Fruit fly (Drosophila melanogaster) whole organism, embryonic: ENCODE data around the gene CG31468.

Experiments used
- Awh ChIP-seq: fragments of 200-800 bp; sonication (Bioruptor generic); IDR thresholded peaks from 2 replicates; pipeline ENCODE4, ENCODE4 v1.3.6; 2022; ENCODE audit warnings: missing biosample characterization, missing genetic modification characterization
- Bgb ChIP-seq: fragments of 200-800 bp; sonication (Bioruptor generic); IDR thresholded peaks from 2 replicates; pipeline ENCODE4 v1.3.6; 2022; ENCODE audit warnings: missing biosample characterization, missing genetic modification characterization; ENCODE audit not compliant: partially characterized antibody
- CG10147 ChIP-seq: fragments of 200-800 bp; sonication (Bioruptor generic); optimal IDR thresholded peaks from 2 replicates; lab custom pipeline; 2019; ENCODE audit warnings: missing biosample characterization, mild to moderate bottlenecking, missing genetic modification characterization, moderate library complexity
- CG11560 ChIP-seq: fragments of 200-800 bp; sonication (Bioruptor generic); IDR thresholded peaks from 3 replicates; pipeline ENCODE4 v1.3.6; 2022; ENCODE audit warnings: missing biosample characterization, missing genetic modification characterization
- CG13296 ChIP-seq: fragments of 200-800 bp; sonication (Bioruptor generic); optimal IDR thresholded peaks from 3 replicates; lab custom pipeline; 2018; ENCODE audit warnings: missing biosample characterization, mild to moderate bottlenecking, missing genetic modification characterization
- CG15514 ChIP-seq: fragments of 200-800 bp; sonication (Bioruptor generic); optimal IDR thresholded peaks from 3 replicates; lab custom pipeline; 2017; ENCODE audit warnings: missing biosample characterization, missing genetic modification characterization, mild to moderate bottlenecking, moderate library complexity, missing genetic modification reagents
- CG15601 ChIP-seq: fragments of 200-800 bp; sonication (Bioruptor generic); optimal IDR thresholded peaks from 3 replicates; lab custom pipeline; 2019; ENCODE audit warnings: missing biosample characterization, mild to moderate bottlenecking, missing genetic modification characterization, moderate library complexity
- CG1603 ChIP-seq: fragments of 200-800 bp; sonication (Bioruptor generic); optimal IDR thresholded peaks from 2 replicates; lab custom pipeline; 2019; ENCODE audit warnings: missing biosample characterization, mild to moderate bottlenecking, missing genetic modification characterization, moderate library complexity
- CG17186 ChIP-seq: fragments of 200-800 bp; sonication (Bioruptor generic); optimal IDR thresholded peaks from 3 replicates; lab custom pipeline; 2017; ENCODE audit warnings: missing biosample characterization, missing genetic modification reagents, missing genetic modification characterization
- CG2120 ChIP-seq: fragments of 200-800 bp; sonication (Bioruptor generic); optimal IDR thresholded peaks from 3 replicates; lab custom pipeline; 2016; ENCODE audit warnings: missing biosample characterization, missing genetic modification characterization
- CG33557 ChIP-seq: fragments of 200-800 bp; sonication (Bioruptor generic); optimal IDR thresholded peaks from 2 replicates; lab custom pipeline; 2019; ENCODE audit warnings: missing biosample characterization, mild to moderate bottlenecking, missing genetic modification characterization, moderate library complexity
- CG34422 ChIP-seq: fragments of 200-800 bp; sonication (Bioruptor generic); IDR thresholded peaks from 3 replicates; pipeline ENCODE4 v1.3.6; 2022; ENCODE audit warnings: missing biosample characterization, missing genetic modification characterization
- CG3838 ChIP-seq: fragments of 200-800 bp; sonication (Bioruptor generic); optimal IDR thresholded peaks from 3 replicates; lab custom pipeline; 2016; ENCODE audit warnings: missing biosample characterization, missing genetic modification characterization
- CG4328 ChIP-seq: fragments of 200-800 bp; sonication (Bioruptor generic); optimal IDR thresholded peaks from 3 replicates; lab custom pipeline; 2017; ENCODE audit warnings: missing biosample characterization, missing genetic modification reagents, missing genetic modification characterization
- CG8290 ChIP-seq, 3 experiments: fragments of 200-800 bp; sonication (Bioruptor generic); optimal IDR thresholded peaks; 2 replicates each; lab custom pipeline; 2016 to 2019; ENCODE audit warnings: missing biosample characterization in 3 of 3, missing genetic modification characterization in 3 of 3, mild to moderate bottlenecking in 2 of 3, moderate library complexity in 1 of 3
- CG8924 ChIP-seq: fragments of 200-800 bp; optimal IDR thresholded peaks from 3 replicates; lab custom pipeline; 2019; ENCODE audit warnings: missing biosample characterization, mild to moderate bottlenecking, missing genetic modification characterization, moderate library complexity
- CG8944 ChIP-seq: fragments of 200-800 bp; sonication (Bioruptor generic); optimal IDR thresholded peaks from 3 replicates; lab custom pipeline; 2016; ENCODE audit warnings: missing biosample characterization, missing genetic modification characterization
- CG9797 ChIP-seq: fragments of 200-800 bp; sonication (Bioruptor generic); optimal IDR thresholded peaks from 3 replicates; lab custom pipeline; 2018; ENCODE audit warnings: missing biosample characterization, mild to moderate bottlenecking, missing genetic modification characterization
- Deaf1 ChIP-seq: fragments of 200-800 bp; optimal IDR thresholded peaks from 3 replicates; lab custom pipeline; 2019; ENCODE audit warnings: missing biosample characterization, mild to moderate bottlenecking, missing genetic modification characterization, moderate library complexity
- Dip3 ChIP-seq: fragments of 200-800 bp; sonication (Bioruptor generic); optimal IDR thresholded peaks from 3 replicates; lab custom pipeline; 2016; ENCODE audit warnings: missing biosample characterization, missing genetic modification characterization
- Dp ChIP-seq: fragments of 200-800 bp; sonication (Bioruptor generic); optimal IDR thresholded peaks from 2 replicates; lab custom pipeline; 2018; ENCODE audit warnings: missing biosample characterization, mild to moderate bottlenecking, missing genetic modification characterization, moderate library complexity
- Eip74EF ChIP-seq, 2 experiments: fragments of 200-800 bp in 1 of 2; fragments of >200 bp in 1 of 2; sonication (Bioruptor generic) in 1 of 2; optimal IDR thresholded peaks; 2 replicates each; lab custom pipeline; 2017 to 2019; ENCODE audit warnings: missing biosample characterization in 2 of 2, missing genetic modification characterization in 2 of 2, mild to moderate bottlenecking in 1 of 2, moderate library complexity in 1 of 2
- Fer3 ChIP-seq: fragments of 200-800 bp; sonication (Bioruptor generic); optimal IDR thresholded peaks from 2 replicates; lab custom pipeline; 2018; ENCODE audit warnings: missing biosample characterization, mild to moderate bottlenecking, missing genetic modification characterization, moderate library complexity
- HLHmδ ChIP-seq: fragments of 200-800 bp; sonication (Bioruptor generic); optimal IDR thresholded peaks from 2 replicates; lab custom pipeline; 2018; ENCODE audit warnings: missing biosample characterization, mild to moderate bottlenecking, missing genetic modification characterization, moderate library complexity
- Lhr ChIP-seq: fragments of 200-800 bp; sonication (Bioruptor generic); optimal IDR thresholded peaks from 3 replicates; lab custom pipeline; 2017; ENCODE audit warnings: mild to moderate bottlenecking, missing biosample characterization, missing genetic modification reagents, missing genetic modification characterization
- MBD-R2 ChIP-seq: fragments of 200-800 bp; sonication (Bioruptor generic); IDR thresholded peaks from 2 replicates; pipeline ENCODE4 v1.3.6; 2022; ENCODE audit warnings: missing biosample characterization, missing genetic modification characterization
- Max ChIP-seq: fragments of 200-800 bp; sonication (Bioruptor generic); optimal IDR thresholded peaks from 2 replicates; lab custom pipeline; 2016; ENCODE audit warnings: missing biosample characterization, mild to moderate bottlenecking, missing genetic modification characterization
- Med ChIP-seq: fragments of 200-800 bp; sonication (Bioruptor generic); peaks from one replicate; lab custom pipeline; 2016; ENCODE audit warnings: missing biosample characterization, missing genetic modification characterization, mild to moderate bottlenecking, inconsistent platforms, moderate library complexity
- Mes4 ChIP-seq: fragments of 200-800 bp; sonication (Bioruptor generic); optimal IDR thresholded peaks from 2 replicates; lab custom pipeline; 2016; ENCODE audit warnings: missing biosample characterization, missing genetic modification characterization
- Myb ChIP-seq: fragments of 200-800 bp; sonication (Bioruptor generic); optimal IDR thresholded peaks from 2 replicates; lab custom pipeline; 2016; ENCODE audit warnings: missing biosample characterization, missing genetic modification characterization
- Opbp ChIP-seq: fragments of 200-800 bp; sonication (Bioruptor generic); IDR thresholded peaks from 3 replicates; pipeline ENCODE4 v1.3.6; 2022; ENCODE audit warnings: missing biosample characterization, missing genetic modification characterization; ENCODE audit not compliant: partially characterized antibody
- Pdp1 ChIP-seq, 2 experiments: fragments of 200-800 bp; sonication (Bioruptor generic); optimal IDR thresholded peaks; 3 replicates each; lab custom pipeline; 2016; ENCODE audit warnings: missing biosample characterization in 2 of 2, missing genetic modification characterization in 2 of 2, mild to moderate bottlenecking in 1 of 2, moderate library complexity in 1 of 2
- chm ChIP-seq: fragments of 200-800 bp; sonication (Bioruptor generic); IDR thresholded peaks from 2 replicates; pipeline ENCODE4 v1.3.6; 2022; ENCODE audit warnings: missing biosample characterization, missing genetic modification characterization
- cwo ChIP-seq: fragments of 200-800 bp; sonication (Bioruptor generic); optimal IDR thresholded peaks from 3 replicates; lab custom pipeline; 2017; ENCODE audit warnings: missing biosample characterization, missing genetic modification characterization, mild to moderate bottlenecking, moderate library complexity, missing genetic modification reagents
- dan ChIP-seq: fragments of 200-800 bp; sonication (Bioruptor generic); IDR thresholded peaks from 2 replicates; pipeline ENCODE4 v1.3.6; 2022; ENCODE audit warnings: missing biosample characterization, missing genetic modification characterization
- dpn ChIP-seq, 2 experiments: fragments of 200-800 bp; sonication (Bioruptor generic); optimal IDR thresholded peaks; 3 replicates each; lab custom pipeline; 2016; ENCODE audit warnings: missing biosample characterization in 2 of 2, missing genetic modification characterization in 2 of 2
- eve ChIP-seq, 2 experiments: fragments of >200 bp; optimal IDR thresholded peaks; 2 replicates each; lab custom pipeline; 2017; ENCODE audit warnings: missing biosample characterization in 2 of 2, missing genetic modification characterization in 2 of 2
- gem ChIP-seq: fragments of 200-800 bp; sonication (Bioruptor generic); optimal IDR thresholded peaks from 2 replicates; lab custom pipeline; 2019; ENCODE audit warnings: missing biosample characterization, mild to moderate bottlenecking, missing genetic modification characterization, moderate library complexity
- insv ChIP-seq, 2 experiments: fragments of 200-800 bp; sonication (Bioruptor generic); optimal IDR thresholded peaks; 3 replicates each; lab custom pipeline; 2016 to 2018; ENCODE audit warnings: missing biosample characterization in 2 of 2, missing genetic modification characterization in 2 of 2
- knrl ChIP-seq: fragments of 200-800 bp; sonication (Bioruptor generic); IDR thresholded peaks from 3 replicates; pipeline ENCODE4 v1.3.6; 2022; ENCODE audit warnings: missing biosample characterization, missing genetic modification characterization; ENCODE audit not compliant: partially characterized antibody
- nom ChIP-seq: fragments of 200-800 bp; sonication (Bioruptor generic); optimal IDR thresholded peaks from 2 replicates; lab custom pipeline; 2017; ENCODE audit warnings: missing biosample characterization, missing genetic modification characterization, mild to moderate bottlenecking, moderate library complexity, missing genetic modification reagents
- pzg ChIP-seq: fragments of 200-800 bp; sonication (Bioruptor generic); optimal IDR thresholded peaks from 3 replicates; lab custom pipeline; 2018; ENCODE audit warnings: missing biosample characterization, mild to moderate bottlenecking, missing genetic modification characterization, moderate library complexity
- repo ChIP-seq: fragments of 200-800 bp; sonication (Bioruptor generic); optimal IDR thresholded peaks from 2 replicates; lab custom pipeline; 2016; ENCODE audit warnings: missing biosample characterization, missing genetic modification characterization
- scrt ChIP-seq: fragments of 200-800 bp; sonication (Bioruptor generic); optimal IDR thresholded peaks from 2 replicates; lab custom pipeline; 2018; ENCODE audit warnings: missing biosample characterization, mild to moderate bottlenecking, missing genetic modification characterization, moderate library complexity
- sim ChIP-seq: fragments of 200-800 bp; sonication (Bioruptor generic); IDR thresholded peaks from 2 replicates; pipeline ENCODE4 v1.3.6; 2022; ENCODE audit warnings: missing biosample characterization, missing genetic modification characterization
- sug ChIP-seq: fragments of 200-800 bp; optimal IDR thresholded peaks from 2 replicates; lab custom pipeline; 2019; ENCODE audit warnings: missing biosample characterization, mild to moderate bottlenecking, missing genetic modification characterization, moderate library complexity
- tap ChIP-seq: fragments of 200-800 bp; optimal IDR thresholded peaks from 3 replicates; lab custom pipeline; 2019; ENCODE audit warnings: missing biosample characterization, mild to moderate bottlenecking, missing genetic modification characterization, moderate library complexity

Gene CG31468

dm6 chr3R:23732990-23733512 lies 32.9 kb upstream of the CG31468 start, which contains the start of the genes Hmgcr and Rpn9 (continued):
- TF ChIP-seq Awh (peak; percentile 34; the same call in 1 of the 2 replicates), sim (GFP tag; lab: Robert Waterston, UW) (no peak), Max (GFP tag; lab: Kevin White, UChicago) (peak; percentile 6), Bgb (peak; percentile 31; the same call in 1 of the 2 replicates), CG13296 (peak; percentile 18), knrl (peak; percentile 9; the same call in 1 of the 3 replicates), dpn (GFP tag; optimal IDR thresholded peaks at IDR 0.05; lab: Kevin White, UChicago) (peak; percentile 14 to 24), eve (GFP tag; optimal IDR thresholded peaks at IDR 0.05; lab: Kevin White, UChicago) (peak in 1 of 2 experiments; percentile 11), CG8290 (GFP tag; optimal IDR thresholded peaks at IDR 0.05; lab: Kevin White, UChicago) (peak; percentile 8), CG8290 (tag; optimal IDR thresholded peaks at IDR 0.05; lab: Kevin White, UChicago) (peak in 1 of 2 experiments; percentile 47), CG1603 (tag; lab: Kevin White, UChicago) (peak; percentile 58), Deaf1 (tag; lab: Kevin White, UChicago) (no peak), scrt (GFP tag; lab: Kevin White, UChicago) (peak; percentile 18), CG33557 (GFP tag; lab: Kevin White, UChicago) (peak; percentile 24), gem (tag; lab: Kevin White, UChicago) (peak; percentile 35), Med (GFP tag; lab: Kevin White, UChicago) (peak; percentile 83), CG17186 (peak; percentile 62), CG15601 (tag; lab: Kevin White, UChicago) (peak; percentile 76), tap (tag; lab: Kevin White, UChicago) (no peak), CG8944 (GFP tag; lab: Kevin White, UChicago) (no peak), CG3838 (GFP tag; lab: Kevin White, UChicago) (no peak), CG15514 (GFP tag; lab: Kevin White, UChicago) (peak; percentile 67), Myb (GFP tag; lab: Kevin White, UChicago) (no peak), pzg (GFP tag; lab: Kevin White, UChicago) (peak; percentile 90), dan (GFP tag; lab: Robert Waterston, UW) (no peak), CG2120 (GFP tag; lab: Kevin White, UChicago) (peak; percentile 27), nom (GFP tag; lab: Kevin White, UChicago) (peak; percentile 49), repo (no peak), Opbp (0 out of 3 replicates have a peak, but pooled peaks have one; percentile 48), sug (tag; lab: Kevin White, UChicago) (peak; percentile 33), Dp (GFP tag; lab: Kevin White, UChicago) (peak; percentile 48), CG34422 (GFP tag; lab: Robert Waterston, UW) (peak; percentile 67; the same call in 1 of the 3 replicates), Pdp1 (GFP tag; optimal IDR thresholded peaks at IDR 0.05; lab: Kevin White, UChicago) (peak in 1 of 2 experiments; percentile 99), CG10147 (no peak), CG9797 (GFP tag; lab: Kevin White, UChicago) (peak; percentile 97), insv (GFP tag; optimal IDR thresholded peaks at IDR 0.05; lab: Kevin White, UChicago) (peak in 1 of 2 experiments; percentile 65), cwo (no peak), CG11560 (tag; lab: Robert Waterston, UW) (peak; percentile 99), Mes4 (peak; percentile 50), MBD-R2 (GFP tag; lab: Robert Waterston, UW) (peak; percentile 73), Eip74EF (GFP tag; optimal IDR thresholded peaks at IDR 0.05; lab: Kevin White, UChicago) (peak in 1 of 2 experiments; percentile 71), Dip3 (no peak), chm (GFP tag; lab: Robert Waterston, UW) (peak; percentile 70; the same call in 1 of the 2 replicates), HLHmδ (GFP tag; lab: Kevin White, UChicago) (peak; percentile 72), CG4328 (GFP tag; lab: Kevin White, UChicago) (no peak), CG8924 (tag; lab: Kevin White, UChicago) (peak; percentile 44), Fer3 (tag; lab: Kevin White, UChicago) (peak; percentile 3), Lhr (peak; percentile 79)
